Fruit fly (Drosophila melanogaster) whole organism, wandering third instar larva: ENCODE results near the gene lqf.

ENCODE experiments used
- Dfd ChIP-seq: fragments of >200 bp; optimal IDR thresholded peaks from 2 replicates; lab custom pipeline; 2017; ENCODE audit warnings: missing biosample characterization, missing genetic modification characterization
- Hr78 ChIP-seq: fragments of >200 bp; optimal IDR thresholded peaks from 2 replicates; lab custom pipeline; 2017; ENCODE audit warnings: missing biosample characterization, missing genetic modification characterization
- ey ChIP-seq: fragments of 200-800 bp; sonication (Bioruptor generic); optimal IDR thresholded peaks from 2 replicates; lab custom pipeline; 2016; ENCODE audit warnings: missing biosample characterization, missing genetic modification characterization
- h ChIP-seq: fragments of 200-800 bp; sonication (Bioruptor generic); optimal IDR thresholded peaks from 3 replicates; lab custom pipeline; 2016; ENCODE audit warnings: missing biosample characterization, mild to moderate bottlenecking, missing genetic modification characterization

DNA sequence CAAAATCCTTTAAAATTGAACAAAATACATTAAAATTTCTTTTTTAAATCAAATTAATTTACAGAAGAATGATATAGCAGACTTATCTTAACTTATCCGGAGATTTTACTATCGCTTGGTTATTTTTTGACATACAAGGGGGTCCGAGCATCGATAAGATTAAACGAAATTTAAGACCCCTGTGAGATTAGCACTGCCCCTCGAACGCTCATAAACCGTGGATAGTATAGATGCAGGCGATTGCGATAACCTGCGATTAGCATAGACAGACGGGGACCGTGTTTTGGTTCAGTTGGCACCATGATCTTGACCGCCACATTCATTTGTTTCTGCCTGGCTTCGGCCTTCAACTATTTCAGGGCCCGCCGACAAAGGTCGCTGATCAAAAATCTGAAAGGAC is 37.0 kb upstream of the lqf start, which contains the start of gene Cyp316a1:
- TF ChIP-seq Dfd (GFP tag; lab: Kevin White, UChicago) (no peak), Hr78 (no peak), h (no peak), ey (GFP tag; lab: Kevin White, UChicago) (no peak)
